Fruit fly (Drosophila melanogaster) whole organism, embryonic: ENCODE results near the gene CG7164.
A peak's percentile ranks its signal among the peaks of the same experiment; 100 is the strongest.

ENCODE experiments used
- Antp ChIP-seq: fragments of 200-800 bp; sonication (Bioruptor generic); optimal IDR thresholded peaks from 3 replicates; lab custom pipeline; 2016; ENCODE audit warnings: missing biosample characterization, missing genetic modification characterization
- CG1024 ChIP-seq: fragments of 200-800 bp; sonication (Bioruptor generic); IDR thresholded peaks from 2 replicates; pipeline ENCODE4 v1.3.6; 2022; ENCODE audit warnings: missing biosample characterization, missing genetic modification characterization
- CG11093 ChIP-seq: fragments of 200-800 bp; sonication (Bioruptor generic); IDR thresholded peaks from 3 replicates; pipeline ENCODE4 v1.3.6; 2022; ENCODE audit warnings: missing biosample characterization, missing genetic modification characterization
- CG12104 ChIP-seq: fragments of 200-800 bp; sonication (Bioruptor generic); optimal IDR thresholded peaks from 3 replicates; lab custom pipeline; 2016; ENCODE audit warnings: missing biosample characterization, missing genetic modification characterization
- CG12744 ChIP-seq: fragments of 200-800 bp; sonication (Bioruptor generic); optimal IDR thresholded peaks from 2 replicates; lab custom pipeline; 2016; ENCODE audit warnings: missing biosample characterization, missing genetic modification characterization
- CG13287 ChIP-seq: fragments of 200-800 bp; sonication (Bioruptor generic); IDR thresholded peaks from 2 replicates; pipeline ENCODE4 v1.3.6; 2022; ENCODE audit warnings: missing biosample characterization, missing genetic modification characterization; ENCODE audit not compliant: partially characterized antibody
- CG1602 ChIP-seq: fragments of 200-800 bp; sonication (Bioruptor generic); optimal IDR thresholded peaks from 3 replicates; lab custom pipeline; 2016; ENCODE audit warnings: missing biosample characterization, missing genetic modification characterization
- CG1603 ChIP-seq: fragments of 200-800 bp; sonication (Bioruptor generic); optimal IDR thresholded peaks from 2 replicates; lab custom pipeline; 2019; ENCODE audit warnings: missing biosample characterization, mild to moderate bottlenecking, missing genetic modification characterization, moderate library complexity
- CG1647 ChIP-seq: fragments of 200-800 bp; sonication (Bioruptor generic); optimal IDR thresholded peaks from 3 replicates; lab custom pipeline; 2016; ENCODE audit warnings: missing biosample characterization, missing genetic modification characterization
- CG17186 ChIP-seq: fragments of 200-800 bp; sonication (Bioruptor generic); optimal IDR thresholded peaks from 3 replicates; lab custom pipeline; 2017; ENCODE audit warnings: missing biosample characterization, missing genetic modification reagents, missing genetic modification characterization
- CG17328 ChIP-seq: fragments of 200-800 bp; sonication (Bioruptor generic); IDR thresholded peaks from 2 replicates; pipeline ENCODE4 v1.3.6; 2022; ENCODE audit warnings: missing biosample characterization, missing genetic modification characterization
- CG17359 ChIP-seq: fragments of 200-800 bp; sonication (Bioruptor generic); optimal IDR thresholded peaks from 3 replicates; lab custom pipeline; 2018; ENCODE audit warnings: missing biosample characterization, mild to moderate bottlenecking, missing genetic modification characterization, moderate library complexity
- CG17361 ChIP-seq: fragments of 200-800 bp; sonication (Bioruptor generic); IDR thresholded peaks from 3 replicates; pipeline ENCODE4 v1.3.6; 2022; ENCODE audit warnings: missing biosample characterization, missing genetic modification characterization
- CG17568 ChIP-seq: fragments of 200-800 bp; sonication (Bioruptor generic); optimal IDR thresholded peaks from 2 replicates; lab custom pipeline; 2018; ENCODE audit warnings: missing biosample characterization, mild to moderate bottlenecking, missing genetic modification characterization, moderate library complexity
- CG17802 ChIP-seq: fragments of 200-800 bp; sonication (Bioruptor generic); optimal IDR thresholded peaks from 2 replicates; lab custom pipeline; 2018; ENCODE audit warnings: missing biosample characterization, mild to moderate bottlenecking, missing genetic modification characterization, moderate library complexity
- CG18599 ChIP-seq: fragments of 200-800 bp; sonication (Bioruptor generic); optimal IDR thresholded peaks from 3 replicates; lab custom pipeline; 2017; ENCODE audit warnings: missing biosample characterization, missing genetic modification characterization, mild to moderate bottlenecking, moderate library complexity, missing genetic modification reagents
- CG2129 ChIP-seq: fragments of 200-800 bp; sonication (Bioruptor generic); IDR thresholded peaks from 2 replicates; pipeline ENCODE4 v1.3.6; 2022; ENCODE audit warnings: missing biosample characterization, missing genetic modification characterization; ENCODE audit not compliant: partially characterized antibody
- CG3281 ChIP-seq: fragments of 200-800 bp; sonication (Bioruptor generic); optimal IDR thresholded peaks from 3 replicates; lab custom pipeline; 2017; ENCODE audit warnings: missing biosample characterization, mild to moderate bottlenecking, missing genetic modification characterization
- CG33557 ChIP-seq: fragments of 200-800 bp; sonication (Bioruptor generic); optimal IDR thresholded peaks from 2 replicates; lab custom pipeline; 2019; ENCODE audit warnings: missing biosample characterization, mild to moderate bottlenecking, missing genetic modification characterization, moderate library complexity
- CG34376 ChIP-seq: fragments of 200-800 bp; sonication (Bioruptor generic); optimal IDR thresholded peaks from 2 replicates; lab custom pipeline; 2018; ENCODE audit warnings: missing biosample characterization, mild to moderate bottlenecking, missing genetic modification characterization
- CG3838 ChIP-seq: fragments of 200-800 bp; sonication (Bioruptor generic); optimal IDR thresholded peaks from 3 replicates; lab custom pipeline; 2016; ENCODE audit warnings: missing biosample characterization, missing genetic modification characterization
- CG4328 ChIP-seq: fragments of 200-800 bp; sonication (Bioruptor generic); optimal IDR thresholded peaks from 3 replicates; lab custom pipeline; 2017; ENCODE audit warnings: missing biosample characterization, missing genetic modification reagents, missing genetic modification characterization
- CG4707 ChIP-seq: fragments of 200-800 bp; sonication (Bioruptor generic); optimal IDR thresholded peaks from 2 replicates; lab custom pipeline; 2018; ENCODE audit warnings: missing biosample characterization, mild to moderate bottlenecking, missing genetic modification characterization, moderate library complexity
- CG4854 ChIP-seq: fragments of 200-800 bp; sonication (Bioruptor generic); optimal IDR thresholded peaks from 2 replicates; lab custom pipeline; 2016; ENCODE audit warnings: missing biosample characterization, missing genetic modification characterization, inconsistent platforms
- CG7987 ChIP-seq: fragments of 200-800 bp; sonication (Bioruptor generic); optimal IDR thresholded peaks from 2 replicates; lab custom pipeline; 2018; ENCODE audit warnings: missing biosample characterization, mild to moderate bottlenecking, missing genetic modification characterization, moderate library complexity
- CG9215 ChIP-seq: fragments of 200-800 bp; sonication (Bioruptor generic); IDR thresholded peaks from 2 replicates; pipeline ENCODE4 v1.3.6; 2022; ENCODE audit warnings: missing biosample characterization, missing genetic modification characterization
- CrebB ChIP-seq: fragments of 200-800 bp; sonication (Bioruptor generic); optimal IDR thresholded peaks from 3 replicates; lab custom pipeline; 2018; ENCODE audit warnings: missing biosample characterization, mild to moderate bottlenecking, missing genetic modification characterization
- Dip3 ChIP-seq: fragments of 200-800 bp; sonication (Bioruptor generic); optimal IDR thresholded peaks from 3 replicates; lab custom pipeline; 2016; ENCODE audit warnings: missing biosample characterization, missing genetic modification characterization
- HLH3B ChIP-seq: fragments of 200-800 bp; sonication (Bioruptor generic); IDR thresholded peaks from 2 replicates; pipeline ENCODE4 v1.3.6; 2022; ENCODE audit warnings: missing biosample characterization, missing genetic modification characterization
- MBD-R2 ChIP-seq: fragments of 200-800 bp; sonication (Bioruptor generic); IDR thresholded peaks from 2 replicates; pipeline ENCODE4 v1.3.6; 2022; ENCODE audit warnings: missing biosample characterization, missing genetic modification characterization
- NK7.1 ChIP-seq: fragments of 200-800 bp; sonication (Bioruptor generic); optimal IDR thresholded peaks from 3 replicates; lab custom pipeline; 2016; ENCODE audit warnings: missing biosample characterization, missing genetic modification characterization
- Oli ChIP-seq: fragments of 200-800 bp; sonication (Bioruptor generic); optimal IDR thresholded peaks from 2 replicates; lab custom pipeline; 2018; ENCODE audit warnings: missing biosample characterization, mild to moderate bottlenecking, missing genetic modification characterization, moderate library complexity
- Sry-β ChIP-seq: fragments of 200-800 bp; sonication (Bioruptor generic); optimal IDR thresholded peaks from 2 replicates; lab custom pipeline; 2018; ENCODE audit warnings: missing biosample characterization, mild to moderate bottlenecking, missing genetic modification characterization, moderate library complexity
- Sry-δ ChIP-seq: fragments of 200-800 bp; sonication (Bioruptor generic); optimal IDR thresholded peaks from 2 replicates; lab custom pipeline; 2016; ENCODE audit warnings: missing biosample characterization, missing genetic modification characterization
- TFAM ChIP-seq: fragments of 200-800 bp; sonication (Bioruptor generic); optimal IDR thresholded peaks from 2 replicates; lab custom pipeline; 2017; ENCODE audit warnings: missing biosample characterization, missing genetic modification characterization, inconsistent platforms
- abd-A ChIP-seq: fragments of 200-800 bp; sonication (Bioruptor generic); optimal IDR thresholded peaks from 3 replicates; lab custom pipeline; 2019; ENCODE audit warnings: missing biosample characterization, mild to moderate bottlenecking, missing genetic modification characterization, moderate library complexity
- ara ChIP-seq: fragments of 200-800 bp; sonication (Bioruptor generic); IDR thresholded peaks from 2 replicates; pipeline ENCODE4 v1.3.6; 2022; ENCODE audit warnings: missing biosample characterization, missing genetic modification characterization
- bab2 ChIP-seq: fragments of 200-800 bp; sonication (Bioruptor generic); optimal IDR thresholded peaks from 2 replicates; lab custom pipeline; 2016; ENCODE audit warnings: missing biosample characterization, missing genetic modification characterization
- bbx ChIP-seq: fragments of 200-800 bp; sonication (Bioruptor generic); IDR thresholded peaks from 2 replicates; pipeline ENCODE4 v1.3.6; 2022; ENCODE audit warnings: missing biosample characterization, missing genetic modification characterization; ENCODE audit not compliant: partially characterized antibody
- bcd ChIP-seq: fragments of 200-800 bp; sonication (Bioruptor generic); optimal IDR thresholded peaks from 2 replicates; lab custom pipeline; 2017; ENCODE audit warnings: missing biosample characterization, mild to moderate bottlenecking, missing genetic modification characterization
- chif ChIP-seq, 2 experiments: fragments of 200-800 bp; sonication (Bioruptor generic); optimal IDR thresholded peaks; 3 replicates each; lab custom pipeline; 2016; ENCODE audit warnings: missing biosample characterization in 2 of 2, missing genetic modification characterization in 2 of 2
- danr ChIP-seq: fragments of 200-800 bp; sonication (Bioruptor generic); IDR thresholded peaks from 2 replicates; pipeline ENCODE4 v1.3.6; 2022; ENCODE audit warnings: missing biosample characterization, missing genetic modification characterization
- exex ChIP-seq: fragments of 200-800 bp; sonication (Bioruptor generic); optimal IDR thresholded peaks from 4 replicates; lab custom pipeline; 2018; ENCODE audit warnings: missing biosample characterization, mild to moderate bottlenecking, missing genetic modification characterization, moderate library complexity
- fd3F ChIP-seq: fragments of 200-800 bp; sonication (Bioruptor generic); optimal IDR thresholded peaks from 2 replicates; lab custom pipeline; 2018; ENCODE audit warnings: missing biosample characterization, mild to moderate bottlenecking, missing genetic modification characterization, moderate library complexity
- ind ChIP-seq: fragments of 200-800 bp; sonication (Bioruptor generic); optimal IDR thresholded peaks from 3 replicates; lab custom pipeline; 2016; ENCODE audit warnings: missing biosample characterization, missing genetic modification characterization
- lmd ChIP-seq: fragments of 200-800 bp; sonication (Bioruptor generic); IDR thresholded peaks from 2 replicates; pipeline ENCODE4 v1.3.6; 2022; ENCODE audit warnings: missing biosample characterization, missing genetic modification characterization
- schlank ChIP-seq: fragments of 200-800 bp; sonication (Bioruptor generic); optimal IDR thresholded peaks from 2 replicates; lab custom pipeline; 2018; ENCODE audit warnings: missing biosample characterization, mild to moderate bottlenecking, missing genetic modification characterization
- sd ChIP-seq: fragments of 200-800 bp; sonication (Bioruptor generic); optimal IDR thresholded peaks from 3 replicates; lab custom pipeline; 2018; ENCODE audit warnings: missing biosample characterization, mild to moderate bottlenecking, missing genetic modification characterization, moderate library complexity
- vvl ChIP-seq: fragments of 200-800 bp; sonication (Bioruptor generic); IDR thresholded peaks from 2 replicates; pipeline ENCODE4 v1.3.6; 2022; ENCODE audit warnings: missing biosample characterization, missing genetic modification characterization

Gene CG7164

DNA sequence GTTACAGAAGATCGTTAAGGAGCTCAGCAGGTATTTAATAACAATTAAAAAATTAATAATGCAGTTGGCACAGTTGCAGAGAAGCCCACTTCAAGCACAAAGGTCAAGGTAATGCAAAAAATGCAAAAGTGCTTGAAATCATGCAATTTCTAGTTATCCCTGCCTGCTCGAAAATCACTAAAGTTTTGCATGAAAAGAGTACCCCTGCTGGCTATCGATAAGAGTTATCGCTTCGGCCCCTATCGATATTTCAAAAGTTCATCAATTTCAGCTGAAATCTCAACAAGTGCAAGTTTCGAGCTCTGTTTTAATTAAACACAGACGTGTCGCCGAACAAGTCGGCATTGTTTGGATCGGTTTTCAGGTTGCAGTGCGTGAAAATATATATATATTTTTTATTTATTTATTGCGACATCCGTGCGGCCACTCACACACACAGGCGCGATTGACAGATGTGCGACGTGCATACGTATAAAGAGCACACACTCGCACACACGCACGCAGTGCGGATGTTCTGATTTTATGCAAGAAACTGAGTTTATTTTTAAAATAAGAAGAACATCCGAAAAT lies 40.1 kb downstream of the CG7164 start (continued):
- peak; percentile 51 for TF ChIP-seq ind (GFP tag; lab: Kevin White, UChicago)
- peak; percentile 12 for TF ChIP-seq CG17186 (GFP tag; lab: Kevin White, UChicago)
- TF ChIP-seq lmd (GFP tag; lab: Robert Waterston, UW): peak; percentile 64
- TF ChIP-seq Sry-δ (GFP tag; lab: Kevin White, UChicago): peak; percentile 76
- peak; percentile 28 for TF ChIP-seq CG4854 (GFP tag; lab: Kevin White, UChicago)
- peak; percentile 32 for TF ChIP-seq bab2 (GFP tag; lab: Kevin White, UChicago)
- peak; percentile 74 for TF ChIP-seq MBD-R2 (GFP tag; lab: Robert Waterston, UW)
- no peak for TF ChIP-seq CG4707 (GFP tag; lab: Kevin White, UChicago)
- TF ChIP-seq CG4328 (GFP tag; lab: Kevin White, UChicago): peak; percentile 55
- peak; percentile 4 for TF ChIP-seq schlank (tag; lab: Kevin White, UChicago)
- peak; percentile 36 for TF ChIP-seq CG12744 (GFP tag; lab: Kevin White, UChicago)
- TF ChIP-seq bbx: peak; percentile 85
- TF ChIP-seq bcd (GFP tag; lab: Kevin White, UChicago): peak; percentile 54
- peak; percentile 2 for TF ChIP-seq CG33557
- TF ChIP-seq exex (tag; lab: Kevin White, UChicago): peak; percentile 20
- TF ChIP-seq CG34376 (GFP tag; lab: Kevin White, UChicago): peak; percentile 28
- peak; percentile 16 for TF ChIP-seq fd3F (GFP tag; lab: Kevin White, UChicago)
- peak; percentile 17 for TF ChIP-seq CG17359 (tag; lab: Kevin White, UChicago)
- TF ChIP-seq HLH3B (GFP tag; lab: Robert Waterston, UW): 0 out of 2 replicates have a peak, but pooled peaks have one; percentile 48
- no peak for TF ChIP-seq CG3838 (GFP tag; lab: Kevin White, UChicago)
- TF ChIP-seq CG17802: peak; percentile 2
- TF ChIP-seq CG11093 (GFP tag; lab: Robert Waterston, UW): no peak
- no peak for TF ChIP-seq CG1602 (GFP tag; lab: Kevin White, UChicago)
- TF ChIP-seq CG1024 (GFP tag; lab: Robert Waterston, UW): 0 out of 2 replicates have a peak, but pooled peaks have one; percentile 3
- TF ChIP-seq CG17361 (GFP tag; lab: Robert Waterston, UW): peak; percentile 69
- TF ChIP-seq CG17328 (GFP tag; lab: Robert Waterston, UW): peak; percentile 50; the same call in 1 of the 2 replicates
- no peak for TF ChIP-seq CG7987 (GFP tag; lab: Kevin White, UChicago)
- no peak for TF ChIP-seq sd (tag; lab: Kevin White, UChicago)
- TF ChIP-seq CG18599 (GFP tag; lab: Kevin White, UChicago): peak; percentile 73
- TF ChIP-seq danr: no peak
- TF ChIP-seq CG9215: peak; percentile 37
- TF ChIP-seq ara (GFP tag; lab: Robert Waterston, UW): no peak
- no peak for TF ChIP-seq TFAM
- TF ChIP-seq CG2129 (GFP tag; lab: Robert Waterston, UW): peak; percentile 59
- peak; percentile 47 for TF ChIP-seq CrebB (tag; lab: Kevin White, UChicago)
- TF ChIP-seq CG13287 (GFP tag; lab: Robert Waterston, UW): peak; percentile 89
- no peak for TF ChIP-seq CG12104 (GFP tag; lab: Kevin White, UChicago)
- TF ChIP-seq Dip3: peak; percentile 53
- TF ChIP-seq CG1603 (tag; lab: Kevin White, UChicago): no peak
- peak; percentile 54 for TF ChIP-seq Antp (GFP tag; lab: Kevin White, UChicago)
- TF ChIP-seq vvl (GFP tag; lab: Robert Waterston, UW): peak; percentile 69; the same call in 1 of the 2 replicates
- peak; percentile 1 to 44 for TF ChIP-seq chif (GFP tag; optimal IDR thresholded peaks at IDR 0.05; lab: Kevin White, UChicago)
- TF ChIP-seq CG17568 (GFP tag; lab: Kevin White, UChicago): no peak
- TF ChIP-seq NK7.1: peak; percentile 36
- no peak for TF ChIP-seq CG1647
- peak; percentile 22 for TF ChIP-seq Sry-β
- no peak for TF ChIP-seq abd-A (tag; lab: Kevin White, UChicago)
- peak; percentile 57 for TF ChIP-seq CG3281 (GFP tag; lab: Kevin White, UChicago)
- TF ChIP-seq Oli (tag; lab: Kevin White, UChicago): peak; percentile 15
